Worm (Caenorhabditis elegans) whole organism, L1 larva: ENCODE measurements around the gene nhr-185.

ENCODE experiments used
- C16A3.4 ChIP-seq: fragments of 150-350 bp; optimal IDR thresholded peaks from 2 replicates; lab custom pipeline; 2014; ENCODE audit warnings: missing biosample characterization, missing genetic modification characterization
- F16B12.6 ChIP-seq: fragments of 150-350 bp; optimal IDR thresholded peaks from 2 replicates; lab custom pipeline; 2014; ENCODE audit warnings: missing biosample characterization, missing genetic modification characterization
- aha-1 ChIP-seq: fragments of 150-350 bp; optimal IDR thresholded peaks from 2 replicates; lab custom pipeline; 2014; ENCODE audit warnings: missing biosample characterization, missing genetic modification characterization
- ceh-88 ChIP-seq: fragments of 200-800 bp; sonication (Bioruptor generic); IDR thresholded peaks from 2 replicates; pipeline ENCODE4 v1.3.6; 2022; ENCODE audit warnings: missing genetic modification characterization, missing compliant biosample characterization
- ces-1 ChIP-seq: fragments of 150-350 bp; optimal IDR thresholded peaks from 2 replicates; lab custom pipeline; 2014; ENCODE audit warnings: missing biosample characterization, missing genetic modification reagents, missing genetic modification characterization
- dsc-1 ChIP-seq: sonication (generic microtip); optimal IDR thresholded peaks from 2 replicates; lab custom pipeline; 2016; ENCODE audit warnings: mild to moderate bottlenecking, missing genetic modification characterization, missing compliant biosample characterization
- elt-2 ChIP-seq: sonication (generic microtip); optimal IDR thresholded peaks from 2 replicates; lab custom pipeline; 2016; ENCODE audit warnings: missing genetic modification characterization, mild to moderate bottlenecking, inconsistent platforms, missing compliant biosample characterization, missing genetic modification reagents
- fkh-10 ChIP-seq: sonication (generic microtip); optimal IDR thresholded peaks from 2 replicates; lab custom pipeline; 2017; ENCODE audit warnings: missing biosample characterization, missing genetic modification reagents, missing genetic modification characterization
- fkh-4 ChIP-seq: sonication (generic microtip); optimal IDR thresholded peaks from 2 replicates; lab custom pipeline; 2016; ENCODE audit warnings: missing compliant biosample characterization, missing genetic modification characterization, borderline replicate concordance
- fkh-8 ChIP-seq: sonication (generic microtip); optimal IDR thresholded peaks from 2 replicates; lab custom pipeline; 2016; ENCODE audit warnings: mild to moderate bottlenecking, missing genetic modification characterization, missing compliant biosample characterization
- fos-1 ChIP-seq: fragments of 150-350 bp; optimal IDR thresholded peaks from 2 replicates; lab custom pipeline; 2014; ENCODE audit warnings: missing biosample characterization, missing genetic modification characterization
- grh-1 ChIP-seq: fragments of 200-800 bp; sonication (Bioruptor generic); IDR thresholded peaks from 2 replicates; pipeline ENCODE4 v1.3.6; 2022; ENCODE audit warnings: missing genetic modification reagents, missing genetic modification characterization, missing compliant biosample characterization
- hlh-17 ChIP-seq: fragments of 200-800 bp; sonication (Bioruptor generic); optimal IDR thresholded peaks from 2 replicates; lab custom pipeline; 2018; ENCODE audit warnings: missing genetic modification characterization, mild to moderate bottlenecking, missing compliant biosample characterization, moderate library complexity, borderline replicate concordance
- hlh-4 ChIP-seq: sonication (generic microtip); optimal IDR thresholded peaks from 2 replicates; lab custom pipeline; 2016; ENCODE audit warnings: mild to moderate bottlenecking, missing genetic modification characterization, missing compliant biosample characterization
- hpl-2 ChIP-seq: fragments of 150-350 bp; optimal IDR thresholded peaks from 2 replicates; lab custom pipeline; 2014; ENCODE audit warnings: missing biosample characterization, missing genetic modification reagents, missing genetic modification characterization
- jun-1 ChIP-seq: fragments of 150-350 bp; optimal IDR thresholded peaks from 2 replicates; lab custom pipeline; 2014; ENCODE audit warnings: missing biosample characterization, missing genetic modification reagents, missing genetic modification characterization
- lin-13 ChIP-seq: fragments of 150-350 bp; optimal IDR thresholded peaks from 2 replicates; lab custom pipeline; 2014; ENCODE audit warnings: missing biosample characterization, missing genetic modification reagents, missing genetic modification characterization
- lin-15B ChIP-seq: fragments of 150-350 bp; sonication (generic microtip); optimal IDR thresholded peaks from 3 replicates; lab custom pipeline; 2014; ENCODE audit warnings: missing biosample characterization, missing genetic modification characterization
- lin-39 ChIP-seq: fragments of 150-350 bp; optimal IDR thresholded peaks from 2 replicates; lab custom pipeline; 2014; ENCODE audit warnings: missing biosample characterization, missing genetic modification reagents, missing genetic modification characterization
- lir-3 ChIP-seq: sonication (generic microtip); optimal IDR thresholded peaks from 2 replicates; lab custom pipeline; 2016; ENCODE audit warnings: mild to moderate bottlenecking, missing genetic modification characterization, moderate library complexity, missing compliant biosample characterization; ENCODE audit not compliant: poor library complexity
- lsy-2 ChIP-seq, 2 experiments: fragments of 150-350 bp; optimal IDR thresholded peaks; 2 replicates each; lab custom pipeline; 2014; ENCODE audit warnings: missing biosample characterization in 2 of 2, missing genetic modification characterization in 2 of 2
- mdl-1 ChIP-seq, 2 experiments: fragments of 150-350 bp; optimal IDR thresholded peaks; 2 replicates each; lab custom pipeline; 2014 to 2017; ENCODE audit warnings: missing biosample characterization in 2 of 2, missing genetic modification characterization in 2 of 2, inconsistent platforms in 1 of 2
- mef-2 ChIP-seq: fragments of 150-350 bp; optimal IDR thresholded peaks from 2 replicates; lab custom pipeline; 2014; ENCODE audit warnings: missing biosample characterization, missing genetic modification characterization
- mep-1 ChIP-seq: fragments of 150-350 bp; optimal IDR thresholded peaks from 2 replicates; lab custom pipeline; 2014; ENCODE audit warnings: missing biosample characterization, missing genetic modification characterization
- nhr-11 ChIP-seq: fragments of 150-350 bp; optimal IDR thresholded peaks from 2 replicates; lab custom pipeline; 2014; ENCODE audit warnings: missing biosample characterization, missing genetic modification characterization
- nhr-20 ChIP-seq: sonication (generic microtip); optimal IDR thresholded peaks from 2 replicates; lab custom pipeline; 2016; ENCODE audit warnings: mild to moderate bottlenecking, missing genetic modification characterization, missing compliant biosample characterization
- nhr-237 ChIP-seq: fragments of 150-350 bp; optimal IDR thresholded peaks from 2 replicates; lab custom pipeline; 2014; ENCODE audit warnings: missing biosample characterization, missing genetic modification characterization
- nhr-71 ChIP-seq: sonication (generic microtip); optimal IDR thresholded peaks from 2 replicates; lab custom pipeline; 2016; ENCODE audit warnings: mild to moderate bottlenecking, missing genetic modification characterization, moderate library complexity, missing compliant biosample characterization
- nhr-76 ChIP-seq: sonication (generic microtip); optimal IDR thresholded peaks from 2 replicates; lab custom pipeline; 2017; ENCODE audit warnings: missing biosample characterization, missing genetic modification characterization
- nhr-77 ChIP-seq: fragments of 150-350 bp; optimal IDR thresholded peaks from 2 replicates; lab custom pipeline; 2014; ENCODE audit warnings: missing biosample characterization, missing genetic modification characterization
- nhr-84 ChIP-seq: sonication (generic microtip); optimal IDR thresholded peaks from 2 replicates; lab custom pipeline; 2017; ENCODE audit warnings: missing biosample characterization, missing genetic modification characterization
- pax-3 ChIP-seq: fragments of 200-800 bp; sonication (Bioruptor generic); optimal IDR thresholded peaks from 2 replicates; lab custom pipeline; 2018; ENCODE audit warnings: mild to moderate bottlenecking, missing genetic modification characterization, moderate library complexity, missing compliant biosample characterization
- skn-1 ChIP-seq: fragments of 150-350 bp; optimal IDR thresholded peaks from 2 replicates; lab custom pipeline; 2014; ENCODE audit warnings: missing biosample characterization, missing genetic modification characterization
- snpc-4 ChIP-seq: fragments of 150-350 bp; optimal IDR thresholded peaks from 2 replicates; lab custom pipeline; 2014; ENCODE audit warnings: missing biosample characterization, missing genetic modification characterization
- sox-4 ChIP-seq: sonication (generic microtip); optimal IDR thresholded peaks from 2 replicates; lab custom pipeline; 2016; ENCODE audit warnings: missing genetic modification characterization, missing compliant biosample characterization
- swsn-7 ChIP-seq: sonication (generic microtip); optimal IDR thresholded peaks from 2 replicates; lab custom pipeline; 2016; ENCODE audit warnings: missing genetic modification characterization, missing compliant biosample characterization
- vab-15 ChIP-seq: sonication (generic microtip); optimal IDR thresholded peaks from 2 replicates; lab custom pipeline; 2017; ENCODE audit warnings: missing genotype, mild to moderate bottlenecking, missing genetic modification characterization, missing compliant biosample characterization
- xbp-1 ChIP-seq: sonication (generic microtip); optimal IDR thresholded peaks from 2 replicates; lab custom pipeline; 2016; ENCODE audit warnings: missing genetic modification characterization, missing compliant biosample characterization
- zag-1 ChIP-seq: fragments of 150-350 bp; optimal IDR thresholded peaks from 2 replicates; lab custom pipeline; 2014; ENCODE audit warnings: missing biosample characterization, missing genetic modification characterization
- ztf-11 ChIP-seq, 2 experiments: sonication (generic microtip); optimal IDR thresholded peaks; 2 replicates each; lab custom pipeline; 2016 to 2017; ENCODE audit warnings: missing genetic modification characterization in 2 of 2, missing biosample characterization in 1 of 2, missing compliant biosample characterization in 1 of 2
- ztf-4 ChIP-seq: fragments of 150-350 bp; optimal IDR thresholded peaks from 2 replicates; lab custom pipeline; 2014; ENCODE audit warnings: missing biosample characterization, missing genetic modification characterization

The nhr-185 gene

DNA sequence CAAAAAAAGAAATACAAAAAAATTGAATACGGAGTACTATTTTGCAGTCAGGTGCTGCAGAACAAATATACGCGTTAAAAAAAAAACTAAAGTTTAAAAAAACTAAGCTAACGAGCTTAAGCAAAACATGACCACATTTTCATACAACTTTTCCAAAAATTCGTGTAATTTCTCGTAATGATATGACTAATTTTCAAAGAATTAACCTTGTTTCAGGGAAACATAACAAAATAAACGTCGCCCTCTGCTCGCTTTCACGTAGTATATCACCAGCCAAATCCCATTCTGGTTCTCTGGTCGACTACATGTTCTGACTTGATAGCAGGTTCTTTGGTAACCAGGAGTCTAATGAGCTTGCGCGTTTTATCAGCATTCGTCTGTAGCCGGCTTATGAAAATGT, 23.2 kb upstream of the nhr-185 start (continued):
- TF ChIP-seq ztf-11 (tag; optimal IDR thresholded peaks at IDR 0.05; lab: Kevin White, UChicago) (no peak), skn-1 (tag; lab: Kevin White, UChicago) (no peak), snpc-4 (tag; lab: Kevin White, UChicago) (no peak), ces-1 (no peak), ceh-88 (GFP tag; lab: Robert Waterston, UW) (no peak), fkh-4 (tag; lab: Kevin White, UChicago) (peak; percentile 18), nhr-71 (tag; lab: Kevin White, UChicago) (peak; percentile 91), mep-1 (tag; lab: Kevin White, UChicago) (peak; percentile 8), vab-15 (no peak), lin-39 (no peak), aha-1 (tag; lab: Kevin White, UChicago) (no peak), dsc-1 (tag; lab: Kevin White, UChicago) (peak; percentile 98), C16A3.4 (tag; lab: Kevin White, UChicago) (no peak), hpl-2 (GFP tag; lab: Kevin White, UChicago) (no peak), pax-3 (peak; percentile 72), swsn-7 (tag; lab: Kevin White, UChicago) (peak; percentile 63), zag-1 (tag; lab: Kevin White, UChicago) (no peak), sox-4 (peak; percentile 89), lsy-2 (tag; optimal IDR thresholded peaks at IDR 0.05; lab: Kevin White, UChicago) (peak in 1 of 2 experiments; percentile 53), lir-3 (tag; lab: Kevin White, UChicago) (no peak), F16B12.6 (tag; lab: Kevin White, UChicago) (no peak), xbp-1 (tag; lab: Kevin White, UChicago) (peak; percentile 18), nhr-11 (peak; percentile 76), mdl-1 (tag; optimal IDR thresholded peaks at IDR 0.05; lab: Kevin White, UChicago) (no peak), mef-2 (tag; lab: Kevin White, UChicago) (peak; percentile 48), ztf-4 (tag; lab: Kevin White, UChicago) (peak; percentile 63), nhr-20 (tag; lab: Kevin White, UChicago) (peak; percentile 62), nhr-237 (tag; lab: Kevin White, UChicago) (no peak)

DNA sequence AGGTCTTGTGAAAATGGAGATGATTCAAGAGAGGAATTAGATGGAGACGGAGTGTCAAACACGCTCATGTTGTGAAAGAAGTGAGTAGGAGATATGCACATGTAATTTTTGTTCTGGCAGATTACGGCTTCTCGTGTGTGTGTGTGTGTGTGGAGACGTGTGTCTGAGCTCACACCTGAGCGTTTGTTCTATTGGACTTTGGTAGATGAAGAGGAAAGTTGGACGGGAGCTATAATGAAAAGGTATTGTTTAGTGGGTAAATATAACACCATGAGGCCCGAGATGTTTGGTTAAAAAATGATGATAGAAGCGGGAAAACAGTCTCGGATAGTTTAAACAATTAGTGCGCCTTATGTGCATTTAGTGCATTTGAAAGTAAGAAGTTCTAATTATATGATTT, 21.7 kb upstream of the nhr-185 start, which contains the start of gene nhr-157:
Gene nhr-157 (minus strand): TSS at position 101 of the 400 bp plus-strand sequence.
- TF ChIP-seq xbp-1 (tag; lab: Kevin White, UChicago) (no peak), elt-2 (tag; lab: Kevin White, UChicago) (no peak), nhr-84 (no peak), fos-1 (tag; lab: Kevin White, UChicago) (no peak), fkh-8 (tag; lab: Kevin White, UChicago) (peak; percentile 47), hlh-4 (no peak), grh-1 (GFP tag; lab: Robert Waterston, UW) (no peak), dsc-1 (tag; lab: Kevin White, UChicago) (no peak)
- TF ChIP-seq, all 84 proteins: peak for 1

DNA sequence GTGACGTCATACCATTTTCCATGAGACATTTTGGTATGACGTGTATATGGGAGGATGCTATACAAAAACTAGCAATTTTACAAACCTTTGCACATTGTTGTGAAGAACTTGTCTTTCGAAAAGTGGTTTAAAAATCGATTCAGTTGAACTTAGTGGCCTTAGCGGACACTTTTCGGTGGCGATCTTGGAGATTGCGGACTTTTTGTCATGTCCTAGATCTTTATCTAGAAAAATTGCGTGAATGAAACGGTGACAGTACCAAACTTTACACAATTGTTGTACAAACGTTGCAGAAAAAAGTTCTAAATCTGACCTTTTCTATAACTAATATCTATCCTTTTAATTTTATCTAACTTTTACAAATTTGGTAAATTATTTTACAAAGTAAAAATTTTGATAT, 18.1 kb upstream of the nhr-185 start:
- no peak for TF ChIP-seq jun-1 (tag; lab: Kevin White, UChicago)

DNA sequence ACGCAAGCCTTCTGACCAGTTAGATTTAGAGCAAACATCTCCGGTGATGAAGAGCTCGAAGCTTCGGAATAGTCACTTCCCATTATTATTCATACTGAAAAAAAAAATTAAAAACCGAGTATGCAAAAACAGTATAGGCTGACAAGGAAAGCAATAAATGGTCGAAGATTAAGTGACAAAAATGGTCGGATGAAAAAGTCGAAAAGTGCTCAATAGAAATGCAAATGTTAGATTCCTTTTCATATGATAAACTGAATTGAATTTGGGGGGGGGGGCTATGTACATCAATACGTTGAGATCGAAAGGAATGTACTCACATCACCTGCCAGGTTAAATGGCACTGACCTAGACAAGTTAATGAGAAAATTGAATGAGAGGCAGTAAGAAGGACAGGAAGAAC, 15.7 kb upstream of the nhr-185 start, which contains the start of gene nhr-187:
Gene nhr-187 (minus strand): TSS at position 101 of the 400 bp plus-strand sequence.
- TF ChIP-seq swsn-7 (tag; lab: Kevin White, UChicago), result no peak
- no peak for TF ChIP-seq lin-15B
- no peak for TF ChIP-seq fkh-10 (GFP tag; lab: Kevin White, UChicago)
- no peak for TF ChIP-seq nhr-77
- no peak for TF ChIP-seq lin-13 (GFP tag; lab: Kevin White, UChicago)
- TF ChIP-seq xbp-1 (tag; lab: Kevin White, UChicago), result no peak
- TF ChIP-seq nhr-76, result no peak
- no peak for TF ChIP-seq hlh-4
- TF ChIP-seq hlh-17 (GFP tag; lab: Kevin White, UChicago), result no peak
- no peak for TF ChIP-seq ces-1
- TF ChIP-seq nhr-84, result no peak
